Worm (Caenorhabditis elegans): Measurements from ENCODE around the gene clu-1.

DNA sequence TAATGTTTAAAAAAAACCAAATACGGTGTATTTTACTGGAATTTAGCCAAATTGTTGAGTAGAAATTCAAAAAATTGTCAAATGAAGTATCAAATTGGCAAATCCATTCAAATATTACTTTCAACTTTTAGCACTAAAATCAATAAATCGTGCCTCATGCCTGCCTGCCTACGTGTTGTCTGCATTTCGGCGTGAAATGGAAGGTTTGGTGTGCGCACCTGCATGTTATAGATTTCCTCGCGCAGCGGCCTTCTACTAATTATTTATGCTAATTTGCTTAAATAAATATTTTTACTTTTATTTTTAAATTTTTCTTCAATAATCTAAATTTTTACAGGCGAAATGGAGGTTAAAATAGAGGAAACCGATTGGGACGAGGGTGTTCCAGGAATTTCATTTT lies 7.6 kb upstream of the clu-1 start, which contains the start of gene ZK1098.2:
- no peak for TF ChIP-seq klf-2 (GFP tag; conservative IDR thresholded peaks at IDR 0.05)
- no peak for TF ChIP-seq ztf-29 (GFP tag; IDR thresholded peaks at IDR 0.05)
- TF ChIP-seq T22C8.4 (GFP tag; IDR thresholded peaks at IDR 0.05): peak; percentile 38; the same call in 1 of the 2 replicates
- no peak for TF ChIP-seq tab-1 (GFP tag; IDR thresholded peaks at IDR 0.05)
- TF ChIP-seq ref-1 (GFP tag; conservative IDR thresholded peaks at IDR 0.05): no peak
